Fruit fly (Drosophila melanogaster): ENCODE data around the gene Sp212.

The Sp212 gene

DNA sequence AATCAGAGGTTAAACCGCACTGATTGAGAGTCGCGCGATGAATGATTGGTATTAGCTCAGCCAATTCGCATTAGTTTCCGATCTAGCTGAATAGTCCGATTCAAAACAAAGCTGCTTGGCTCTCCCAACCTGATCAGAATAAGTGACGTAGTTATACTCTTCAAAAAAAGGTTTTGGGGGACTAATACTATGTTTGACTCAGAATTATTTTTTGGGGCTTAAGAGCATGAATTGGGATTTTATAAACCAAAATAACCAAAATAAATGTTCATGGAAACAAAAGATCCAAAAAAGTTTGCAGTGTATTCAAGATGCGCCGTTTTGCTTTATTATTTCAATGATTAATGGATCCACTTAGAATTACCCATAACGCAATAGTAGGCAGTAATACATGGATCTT is 6.1 kb downstream of the Sp212 start, which contains the start of gene CG9649:
TSS of gene CG9649 (minus strand) at position 44 of the 400 bp plus-strand sequence.
- TF ChIP-seq foxo (GFP tag; optimal IDR thresholded peaks at IDR 0.05) (no peak), usp (GFP tag; optimal IDR thresholded peaks at IDR 0.05) (no peak), lola (GFP tag; optimal IDR thresholded peaks at IDR 0.05) (no peak)

- TF ChIP-seq Mio (GFP tag; optimal IDR thresholded peaks at IDR 0.05) (no peak), ey (GFP tag; optimal IDR thresholded peaks at IDR 0.05) (no peak), OdsH (GFP tag; optimal IDR thresholded peaks at IDR 0.05) (no peak), Dfd (GFP tag; optimal IDR thresholded peaks at IDR 0.05) (no peak), N (GFP tag; optimal IDR thresholded peaks at IDR 0.05) (no peak), woc (GFP tag; optimal IDR thresholded peaks at IDR 0.05) (no peak), Jra (GFP tag; optimal IDR thresholded peaks at IDR 0.05) (no peak), Myc (optimal IDR thresholded peaks at IDR 0.05) (no peak), h (GFP tag; optimal IDR thresholded peaks at IDR 0.05) (no peak), brk (GFP tag; optimal IDR thresholded peaks at IDR 0.05) (no peak), fru (GFP tag; optimal IDR thresholded peaks at IDR 0.05) (no peak), rgr (GFP tag; optimal IDR thresholded peaks at IDR 0.05) (no peak), pan (optimal IDR thresholded peaks at IDR 0.05) (no peak), Vsx2 (GFP tag; optimal IDR thresholded peaks at IDR 0.05; ENCODE audit: partially characterized antibody) (no peak), GATAd (GFP tag; optimal IDR thresholded peaks at IDR 0.05) (no peak), Sp1 (GFP tag; optimal IDR thresholded peaks at IDR 0.05) (no peak), Hr78 (GFP tag; optimal IDR thresholded peaks at IDR 0.05) (no peak)
Observed at dm6 chr3R:14214776-14215175, 9.2 kb downstream of the Sp212 start, which contains the start of gene Dop1R1. Dop1R1 (minus strand) TSS chr3R:14214810.

Data from whole organism, wandering third instar larva.